Fruit fly (Drosophila melanogaster): ENCODE measurements around the gene Taf12.

Taf12 gene

DNA sequence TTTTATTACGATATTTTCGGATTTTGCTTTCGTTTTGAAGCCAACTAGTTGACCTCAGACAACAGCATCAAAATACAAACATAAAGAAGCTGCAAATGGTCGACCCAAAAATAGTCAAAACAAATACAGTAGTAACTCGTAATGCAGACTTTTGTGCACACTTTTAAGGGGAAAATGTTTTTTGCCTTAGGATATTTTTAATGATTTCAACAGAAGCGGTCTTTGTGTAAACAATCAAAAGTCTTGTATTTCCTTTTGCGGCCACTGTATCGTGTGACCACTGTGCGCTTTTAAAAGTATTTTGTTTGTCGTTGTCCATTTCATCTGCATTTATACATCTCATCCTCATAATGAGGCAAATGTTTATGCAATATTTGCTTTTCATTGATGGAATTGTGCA is 30.0 kb downstream of the Taf12 start (continued):
- TF ChIP-seq D19A (tag; optimal IDR thresholded peaks at IDR 0.05) (peak; percentile 83), CG4820 (GFP tag; optimal IDR thresholded peaks at IDR 0.05) (peak; percentile 93), HLH4C (GFP tag; IDR thresholded peaks at IDR 0.05; ENCODE audit: partially characterized antibody) (no peak), CG6765 (GFP tag; optimal IDR thresholded peaks at IDR 0.05) (peak; percentile 94), sc (optimal IDR thresholded peaks at IDR 0.05) (no peak), sc (GFP tag; optimal IDR thresholded peaks at IDR 0.05) (peak; percentile 66), CG11723 (GFP tag; optimal IDR thresholded peaks at IDR 0.05) (peak; percentile 87), lmd (GFP tag; IDR thresholded peaks at IDR 0.05) (peak; percentile 98), Rfx (GFP tag; IDR thresholded peaks at IDR 0.05) (peak; percentile 99), corto (GFP tag; optimal IDR thresholded peaks at IDR 0.05) (no peak), CG14860 (GFP tag; IDR thresholded peaks at IDR 0.05; ENCODE audit: partially characterized antibody) (no peak), CG2712 (tag; optimal IDR thresholded peaks at IDR 0.05) (peak; percentile 89), maf-S (GFP tag; optimal IDR thresholded peaks at IDR 0.05) (peak; percentile 97), CG11085 (GFP tag; IDR thresholded peaks at IDR 0.05) (peak; percentile 96), CG15073 (GFP tag; optimal IDR thresholded peaks at IDR 0.05) (peak; percentile 74), CG9932 (GFP tag; IDR thresholded peaks at IDR 0.05) (peak; percentile 99), Dip2 (GFP tag; IDR thresholded peaks at IDR 0.05) (peak; percentile 32; the same call in 1 of the 2 replicates), az2 (GFP tag; optimal IDR thresholded peaks at IDR 0.05) (peak; percentile 97), D (optimal IDR thresholded peaks at IDR 0.05) (no peak), D (GFP tag; optimal IDR thresholded peaks at IDR 0.05) (peak; percentile 82), Fer2 (tag; optimal IDR thresholded peaks at IDR 0.05) (peak; percentile 96), TFAM (GFP tag; optimal IDR thresholded peaks at IDR 0.05) (peak; percentile 8), onecut (GFP tag; IDR thresholded peaks at IDR 0.05) (peak; percentile 92), zf30C (GFP tag; optimal IDR thresholded peaks at IDR 0.05) (no peak), so (GFP tag; IDR thresholded peaks at IDR 0.05) (peak; percentile 97), Six4 (GFP tag; optimal IDR thresholded peaks at IDR 0.05) (peak; percentile 92), ken (GFP tag; IDR thresholded peaks at IDR 0.05) (peak; percentile 96), tap (tag; optimal IDR thresholded peaks at IDR 0.05) (peak; percentile 93), CG13296 (GFP tag; optimal IDR thresholded peaks at IDR 0.05) (peak; percentile 97), Sry-β (GFP tag; optimal IDR thresholded peaks at IDR 0.05) (no peak), CG33557 (GFP tag; optimal IDR thresholded peaks at IDR 0.05) (peak; percentile 58), Awh (GFP tag; IDR thresholded peaks at IDR 0.05) (peak; percentile 97), Hmr (GFP tag; optimal IDR thresholded peaks at IDR 0.05) (peak; percentile 96), yki (optimal IDR thresholded peaks at IDR 0.05) (no peak), bcd (GFP tag; optimal IDR thresholded peaks at IDR 0.05) (peak; percentile 94), pita (GFP tag; optimal IDR thresholded peaks at IDR 0.05) (no peak), disco-r (GFP tag; optimal IDR thresholded peaks at IDR 0.05) (peak; percentile 94), chinmo (GFP tag; IDR thresholded peaks at IDR 0.05; ENCODE audit: partially characterized antibody) (peak; percentile 54; the same call in 1 of the 4 replicates), CG10267 (tag; optimal IDR thresholded peaks at IDR 0.05) (peak; percentile 77), pros (GFP tag; optimal IDR thresholded peaks at IDR 0.05) (no peak), CG17385 (GFP tag; optimal IDR thresholded peaks at IDR 0.05) (peak; percentile 93), gro (GFP tag; optimal IDR thresholded peaks at IDR 0.05) (peak; percentile 99), Elba2 (GFP tag; optimal IDR thresholded peaks at IDR 0.05) (peak; percentile 31), CG18599 (GFP tag; optimal IDR thresholded peaks at IDR 0.05) (peak; percentile 95), CG3726 (GFP tag; IDR thresholded peaks at IDR 0.05) (peak; percentile 93; the same call in 2 of the 3 replicates), dmrt11E (tag; optimal IDR thresholded peaks at IDR 0.05) (peak; percentile 69), CG13287 (GFP tag; IDR thresholded peaks at IDR 0.05; ENCODE audit: partially characterized antibody) (no peak), Sry-δ (GFP tag; optimal IDR thresholded peaks at IDR 0.05) (peak; percentile 71), Bgb (GFP tag; IDR thresholded peaks at IDR 0.05; ENCODE audit: partially characterized antibody) (no peak), kni (GFP tag; optimal IDR thresholded peaks at IDR 0.05) (no peak), Ets97D (GFP tag; optimal IDR thresholded peaks at IDR 0.05) (peak; percentile 84)

All from whole organism, embryonic.